Fruit fly (Drosophila melanogaster) whole organism, pupa: ENCODE measurements around the gene CG1607.

Experiments used
- CG10348 ChIP-seq: fragments of 200-800 bp; sonication (Bioruptor generic); IDR thresholded peaks from 2 replicates; pipeline ENCODE4 v1.3.6; 2022; ENCODE audit warnings: missing biosample characterization, missing genetic modification characterization
- CG15710 ChIP-seq: fragments of 200-800 bp; sonication (Bioruptor generic); optimal IDR thresholded peaks from 2 replicates; lab custom pipeline; 2018; ENCODE audit warnings: missing biosample characterization, mild to moderate bottlenecking, missing genetic modification characterization, moderate library complexity
- CG8159 ChIP-seq: fragments of 200-800 bp; sonication (Bioruptor generic); optimal IDR thresholded peaks from 3 replicates; lab custom pipeline; 2018; ENCODE audit warnings: missing biosample characterization, mild to moderate bottlenecking, missing genetic modification characterization, moderate library complexity
- EcR ChIP-seq: fragments of 200-800 bp; sonication (Bioruptor generic); optimal IDR thresholded peaks from 3 replicates; lab custom pipeline; 2019; ENCODE audit warnings: missing biosample characterization, missing genetic modification characterization, mild to moderate bottlenecking, moderate library complexity, missing genetic modification reagents
- Ets98B ChIP-seq: fragments of 200-800 bp; sonication (Bioruptor generic); IDR thresholded peaks from 2 replicates; pipeline ENCODE4 v1.3.6; 2022; ENCODE audit warnings: missing biosample characterization, missing genetic modification characterization
- Pif1A ChIP-seq: fragments of 200-800 bp; sonication (Bioruptor generic); optimal IDR thresholded peaks from 3 replicates; lab custom pipeline; 2016; ENCODE audit warnings: missing biosample characterization, missing genetic modification characterization

DNA sequence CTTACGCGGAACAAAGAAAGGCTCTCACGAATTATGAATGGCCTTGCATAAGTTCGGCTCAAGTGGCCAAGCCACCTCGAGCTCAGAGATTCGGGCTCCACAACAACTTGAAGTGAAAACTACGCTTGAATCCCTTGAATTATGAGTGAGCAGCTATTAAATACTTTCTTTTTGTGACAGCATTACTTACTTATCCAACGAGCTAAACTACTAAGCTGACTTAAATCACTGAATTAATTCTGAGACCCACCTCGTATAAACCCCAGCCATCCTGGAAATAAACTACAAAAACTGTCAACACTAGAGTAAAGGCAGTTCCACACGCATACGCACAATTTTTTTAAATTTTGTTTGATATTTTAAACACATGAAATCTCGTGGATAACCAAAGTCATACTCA lies 9.8 kb upstream of the CG1607 start, which contains the start of gene gskt:
- TF ChIP-seq CG10348 (GFP tag; lab: Robert Waterston, UW) (no peak), CG8159 (tag; lab: Kevin White, UChicago) (no peak), Pif1A (GFP tag; lab: Kevin White, UChicago) (no peak), Ets98B (no peak), EcR (no peak), CG15710 (tag; lab: Kevin White, UChicago) (no peak)
